Worm (Caenorhabditis elegans): ENCODE measurements around the gene Y22F5A.11.

Y22F5A.11 gene

ce11 chrV:10314371-10314770, 38.9 kb upstream of the Y22F5A.11 start, which contains the start of gene trx-2:
trx-2 (plus strand) TSS chrV:10314671.
- TF ChIP-seq fkh-10 (GFP tag; optimal IDR thresholded peaks at IDR 0.05): no peak
- TF ChIP-seq jun-1 (tag; optimal IDR thresholded peaks at IDR 0.05): no peak
- no peak for TF ChIP-seq ama-1 (optimal IDR thresholded peaks at IDR 0.05)
- no peak for TF ChIP-seq unc-39 (tag; optimal IDR thresholded peaks at IDR 0.05)
- TF ChIP-seq lsy-12 (tag; optimal IDR thresholded peaks at IDR 0.05): no peak
- no peak for TF ChIP-seq R02D3.7 (tag; optimal IDR thresholded peaks at IDR 0.05)
- TF ChIP-seq elt-2 (tag; optimal IDR thresholded peaks at IDR 0.05): no peak

ce11 chrV:10313953-10314352, 38.5 kb upstream of the Y22F5A.11 start, which contains the start of gene gcy-6:
gcy-6 (minus strand) TSS chrV:10314053.
- TF ChIP-seq ceh-28 (tag; optimal IDR thresholded peaks at IDR 0.05): no peak
- TF ChIP-seq unc-62 (GFP tag; optimal IDR thresholded peaks at IDR 0.05): no peak
- TF ChIP-seq lin-15B (tag; optimal IDR thresholded peaks at IDR 0.05): no peak
- no peak for TF ChIP-seq tbx-2 (tag; optimal IDR thresholded peaks at IDR 0.05)
- no peak for TF ChIP-seq fkh-10 (GFP tag; optimal IDR thresholded peaks at IDR 0.05)
- no peak for TF ChIP-seq nhr-25 (tag; optimal IDR thresholded peaks at IDR 0.05)
- no peak for TF ChIP-seq ceh-16 (tag; optimal IDR thresholded peaks at IDR 0.05)
- no peak for TF ChIP-seq fkh-2 (tag; optimal IDR thresholded peaks at IDR 0.05)
- no peak for TF ChIP-seq R02D3.7 (tag; optimal IDR thresholded peaks at IDR 0.05)
- no peak for TF ChIP-seq lin-39 (tag; optimal IDR thresholded peaks at IDR 0.05)
- TF ChIP-seq ceh-82 (tag; optimal IDR thresholded peaks at IDR 0.05): no peak
- no peak for TF ChIP-seq ama-1 (optimal IDR thresholded peaks at IDR 0.05)
- no peak for TF ChIP-seq ztf-4 (tag; optimal IDR thresholded peaks at IDR 0.05)
- no peak for TF ChIP-seq sea-2 (GFP tag; optimal IDR thresholded peaks at IDR 0.05)

ce11 chrV:10307283-10307682, 31.8 kb upstream of the Y22F5A.11 start, which contains the start of gene che-12:
che-12 (minus strand) TSS chrV:10307383.
- TF ChIP-seq hmg-11 (tag; optimal IDR thresholded peaks at IDR 0.05) (no peak), fos-1 (tag; optimal IDR thresholded peaks at IDR 0.05) (no peak)

DNA sequence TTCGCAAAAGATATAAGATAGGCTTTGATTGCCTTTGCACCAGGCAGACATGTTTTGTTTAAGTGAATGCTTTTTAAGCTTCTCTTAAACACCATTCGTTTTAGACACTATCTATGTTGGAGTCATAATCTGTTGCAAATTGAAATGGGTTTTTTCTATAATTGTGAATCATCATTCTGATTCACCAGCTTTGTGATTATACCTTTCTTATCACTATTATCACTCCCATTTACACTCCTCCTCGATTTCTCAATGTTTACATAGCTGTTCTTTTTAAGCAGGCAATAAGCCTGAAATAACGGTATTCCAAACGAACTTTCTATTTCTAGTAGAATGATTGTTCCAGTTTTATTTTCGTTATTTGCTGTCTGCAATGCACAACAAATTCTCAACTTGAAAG, 21.7 kb upstream of the Y22F5A.11 start, which contains the start of gene B0024.4:
Gene B0024.4, plus strand, starts transcription at position 301 of the 400 bp plus-strand sequence.
- TF ChIP-seq R02D3.7 (tag; optimal IDR thresholded peaks at IDR 0.05): no peak
- no peak for TF ChIP-seq nhr-77 (tag; optimal IDR thresholded peaks at IDR 0.05)
- TF ChIP-seq unc-62 (GFP tag; optimal IDR thresholded peaks at IDR 0.05): no peak

DNA sequence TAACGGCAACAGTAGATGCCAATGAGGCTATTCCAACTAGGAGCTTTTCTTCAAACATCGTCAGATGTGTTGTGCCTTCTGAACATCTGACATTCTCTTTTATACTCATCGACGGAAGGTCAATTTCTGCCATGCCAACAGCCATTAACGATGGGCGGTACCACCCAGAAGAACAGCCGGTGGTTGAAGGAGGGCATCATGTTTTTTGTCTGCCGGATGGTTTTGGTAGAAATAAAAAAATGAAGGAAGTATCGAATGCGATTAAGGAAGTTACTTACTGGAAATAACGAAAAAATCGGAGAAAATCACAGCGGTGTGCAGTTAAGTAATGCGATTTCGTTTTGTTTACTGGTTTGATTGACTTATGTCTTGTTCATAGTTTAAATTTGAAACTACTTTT, 19.1 kb upstream of the Y22F5A.11 start, which contains the start of gene col-150:
Gene col-150, minus strand, starts transcription at position 101 of the 400 bp plus-strand sequence.
- TF ChIP-seq nhr-23 (tag; optimal IDR thresholded peaks at IDR 0.05) (no peak), hmg-11 (tag; optimal IDR thresholded peaks at IDR 0.05) (no peak), lin-15B (tag; optimal IDR thresholded peaks at IDR 0.05) (no peak), fos-1 (tag; optimal IDR thresholded peaks at IDR 0.05) (no peak), fkh-10 (GFP tag; optimal IDR thresholded peaks at IDR 0.05) (no peak), sea-2 (GFP tag; optimal IDR thresholded peaks at IDR 0.05) (no peak)

- TF ChIP-seq elt-3 (tag; optimal IDR thresholded peaks at IDR 0.05) (peak in 1 of 3 experiments; percentile 56), R02D3.7 (tag; optimal IDR thresholded peaks at IDR 0.05) (no peak), nhr-23 (tag; optimal IDR thresholded peaks at IDR 0.05) (peak; percentile 75)
Measured at ce11 chrV:10292819-10293357, 17.4 kb upstream of the Y22F5A.11 start, which contains the start of gene col-149. col-149 (minus strand) TSS chrV:10292869.

DNA sequence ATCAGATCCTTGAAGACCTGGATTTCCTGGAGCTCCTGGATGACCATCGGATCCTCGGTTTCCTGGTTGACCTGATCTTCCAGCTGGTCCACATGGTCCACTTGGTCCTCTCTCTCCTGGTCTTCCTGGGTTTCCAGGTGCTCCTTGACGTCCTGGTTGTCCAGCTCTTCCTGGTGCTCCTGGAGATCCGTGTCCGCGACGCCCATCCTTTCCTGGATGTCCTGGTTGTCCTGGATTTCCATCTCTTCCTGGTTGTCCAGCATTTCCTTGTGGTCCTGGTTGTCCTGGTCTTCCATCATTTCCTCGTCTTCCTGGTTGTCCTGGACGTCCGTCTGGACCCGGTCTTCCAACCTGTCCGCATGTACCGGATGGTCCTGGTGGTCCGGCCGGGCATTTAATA, 16.4 kb upstream of the Y22F5A.11 start:
- no peak for TF ChIP-seq ceh-82 (tag; optimal IDR thresholded peaks at IDR 0.05)
- TF ChIP-seq pqm-1 (tag; optimal IDR thresholded peaks at IDR 0.05): no peak
- no peak for TF ChIP-seq nhr-28 (tag; optimal IDR thresholded peaks at IDR 0.05)
- TF ChIP-seq nhr-25 (tag; optimal IDR thresholded peaks at IDR 0.05): no peak
- TF ChIP-seq lsy-12 (tag; optimal IDR thresholded peaks at IDR 0.05): no peak
- no peak for TF ChIP-seq lin-39 (tag; optimal IDR thresholded peaks at IDR 0.05)
- TF ChIP-seq ztf-11 (tag; optimal IDR thresholded peaks at IDR 0.05): no peak
- TF ChIP-seq snpc-4 (tag; optimal IDR thresholded peaks at IDR 0.05): no peak
- no peak for TF ChIP-seq sea-2 (GFP tag; optimal IDR thresholded peaks at IDR 0.05)
- no peak for TF ChIP-seq ztf-4 (tag; optimal IDR thresholded peaks at IDR 0.05)
- no peak for TF ChIP-seq unc-39 (tag; optimal IDR thresholded peaks at IDR 0.05)
- no peak for TF ChIP-seq unc-62 (GFP tag; optimal IDR thresholded peaks at IDR 0.05)
- no peak for TF ChIP-seq elt-1 (tag; optimal IDR thresholded peaks at IDR 0.05)

Data from whole organism, L3 larva.